Worm (Caenorhabditis elegans) whole organism, midembryonic: ENCODE measurements around the gene rpt-6.

Experiments used
- T22C8.4 ChIP-seq: fragments of 200-800 bp; sonication (Bioruptor generic); IDR thresholded peaks from 2 replicates; pipeline ENCODE4 v1.3.6; 2022; ENCODE audit warnings: missing genetic modification characterization, missing compliant biosample characterization
- cog-1 ChIP-seq: sonication (generic microtip); optimal IDR thresholded peaks from 2 replicates; lab custom pipeline; 2016; ENCODE audit warnings: missing genetic modification characterization, missing compliant biosample characterization
- flt-1 ChIP-seq: fragments of 200-800 bp; sonication (Bioruptor generic); IDR thresholded peaks from 2 replicates; pipeline ENCODE4 v1.3.6; 2022; ENCODE audit warnings: missing genetic modification characterization, missing compliant biosample characterization
- med-1 ChIP-seq: sonication (generic microtip); optimal IDR thresholded peaks from 2 replicates; lab custom pipeline; 2017; ENCODE audit warnings: missing genetic modification characterization, mild to moderate bottlenecking, missing compliant biosample characterization, antibody characterized with exemption, missing genetic modification reagents; ENCODE audit not compliant: insufficient read depth
- ref-1 ChIP-seq: fragments of 200-800 bp; sonication (Bioruptor generic); conservative IDR thresholded peaks from 2 replicates; pipeline ENCODE4 v1.3.6; 2022; ENCODE audit warnings: missing genetic modification reagents, missing genetic modification characterization, missing compliant biosample characterization
- tab-1 ChIP-seq: fragments of 200-800 bp; sonication (Bioruptor generic); IDR thresholded peaks from 2 replicates; pipeline ENCODE4 v1.3.6; 2022; ENCODE audit warnings: missing genetic modification characterization, missing compliant biosample characterization
- ztf-23 ChIP-seq: fragments of 200-800 bp; sonication (Bioruptor generic); IDR thresholded peaks from 2 replicates; pipeline ENCODE4 v1.3.6; 2022; ENCODE audit warnings: missing genetic modification reagents, missing genetic modification characterization, missing compliant biosample characterization
- ztf-29 ChIP-seq: fragments of 200-800 bp; sonication (Bioruptor generic); IDR thresholded peaks from 2 replicates; pipeline ENCODE4 v1.3.6; 2022; ENCODE audit warnings: missing genetic modification reagents, missing genetic modification characterization, missing compliant biosample characterization

Gene rpt-6

ce11 chrIII:12411059-12411458 is 40.8 kb downstream of the rpt-6 start:
- no peak for TF ChIP-seq flt-1 (GFP tag; lab: Robert Waterston, UW)
- TF ChIP-seq T22C8.4 (GFP tag; lab: Robert Waterston, UW) = peak; percentile 58; the same call in 1 of the 2 replicates
- TF ChIP-seq ztf-23 = no peak

- no peak for TF ChIP-seq med-1 (GFP tag; lab: Kevin White, UChicago)
- TF ChIP-seq cog-1 (tag; lab: Kevin White, UChicago) = no peak
- TF ChIP-seq flt-1 (GFP tag; lab: Robert Waterston, UW) = no peak
- TF ChIP-seq tab-1 (GFP tag; lab: Robert Waterston, UW) = no peak
- TF ChIP-seq T22C8.4 (GFP tag; lab: Robert Waterston, UW) = peak; percentile 94
- TF ChIP-seq ztf-23 = no peak
Measured at ce11 chrIII:12411668-12412067, 41.4 kb downstream of the rpt-6 start.

- no peak for TF ChIP-seq ref-1 (GFP tag; lab: Robert Waterston, UW)
- 0 out of 2 replicates have a peak, but pooled peaks have one; percentile 24 for TF ChIP-seq ztf-23
- TF ChIP-seq T22C8.4 (GFP tag; lab: Robert Waterston, UW) = no peak
Measured at ce11 chrIII:12414533-12414932, 44.3 kb downstream of the rpt-6 start.

DNA sequence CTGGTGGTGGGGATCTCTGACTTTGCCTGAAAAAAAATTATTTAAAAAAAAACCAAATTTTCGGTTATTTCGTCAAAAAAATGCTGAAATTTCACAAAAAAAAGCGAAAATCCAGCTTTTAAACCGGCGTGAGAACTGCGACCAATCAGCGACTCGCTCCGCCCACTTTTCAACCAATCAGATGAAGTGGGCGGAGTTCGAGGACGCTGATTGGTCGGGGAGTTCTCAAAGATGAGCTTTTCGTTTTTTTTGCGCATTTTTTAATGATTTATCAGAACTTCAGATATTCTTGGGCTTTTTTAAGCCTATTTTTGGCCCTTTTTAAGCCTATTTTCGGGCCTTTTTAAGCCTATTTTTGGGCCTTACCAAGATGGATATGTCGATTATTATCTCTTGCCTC is 50.0 kb downstream of the rpt-6 start:
- TF ChIP-seq ref-1 (GFP tag; lab: Robert Waterston, UW) (no peak), flt-1 (GFP tag; lab: Robert Waterston, UW) (no peak), ztf-29 (no peak), T22C8.4 (GFP tag; lab: Robert Waterston, UW) (no peak), tab-1 (GFP tag; lab: Robert Waterston, UW) (no peak)

DNA sequence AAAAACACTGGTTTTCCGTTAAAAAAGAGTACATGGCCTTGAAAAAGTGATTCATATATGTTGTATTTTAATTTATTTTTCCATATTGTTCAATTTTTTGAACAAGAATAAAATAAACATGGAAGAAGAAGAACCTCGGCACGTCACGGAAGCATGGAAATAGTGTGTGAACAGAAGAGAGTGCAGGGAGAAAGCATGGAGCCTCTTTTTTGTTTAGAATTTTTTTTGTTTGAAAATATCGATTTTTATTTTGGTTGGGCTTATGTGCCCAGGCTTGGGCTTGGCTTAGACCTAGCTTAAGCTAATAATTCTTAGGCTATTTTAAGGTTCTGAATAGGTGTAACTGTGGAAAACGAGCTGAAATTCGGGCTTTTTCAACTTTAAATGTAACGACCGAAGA is 51.5 kb downstream of the rpt-6 start, which contains the start of gene tat-1:
Gene tat-1 (minus strand): TSS at position 11 of the 400 bp plus-strand sequence.
- no peak for TF ChIP-seq cog-1 (tag; lab: Kevin White, UChicago)
- no peak for TF ChIP-seq ref-1 (GFP tag; lab: Robert Waterston, UW)
- TF ChIP-seq flt-1 (GFP tag; lab: Robert Waterston, UW) = no peak
- TF ChIP-seq ztf-23 = no peak
